Fruit fly (Drosophila melanogaster): Measurements from ENCODE around the gene DhpD.

DNA sequence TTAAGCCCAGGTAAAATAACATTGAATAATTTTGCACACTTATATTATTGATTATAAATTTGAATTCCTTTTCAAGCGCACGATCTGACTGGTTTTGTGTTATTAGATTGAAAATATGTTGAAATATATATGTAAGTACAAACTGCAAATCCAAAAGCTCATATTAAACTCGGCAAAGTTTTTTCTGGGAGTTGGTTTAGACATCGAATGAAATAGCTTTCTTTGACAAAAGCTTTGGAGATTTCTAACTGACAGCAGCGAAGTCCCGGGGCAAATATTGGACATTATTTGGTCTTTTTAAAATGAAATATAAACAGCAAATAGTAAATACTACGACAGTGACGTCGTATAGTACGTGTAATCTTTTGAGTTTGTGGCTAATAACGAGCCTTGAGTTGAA is 22.2 kb upstream of the DhpD start, which contains the start of gene TwdlG:
- TF ChIP-seq pan (optimal IDR thresholded peaks at IDR 0.05), result no peak
- TF ChIP-seq CG8478 (optimal IDR thresholded peaks at IDR 0.05), result no peak
- no peak for TF ChIP-seq usp (GFP tag; optimal IDR thresholded peaks at IDR 0.05)
